ENCODE assay signal across 1 fruit fly cellular context in the genomic region with DNA sequence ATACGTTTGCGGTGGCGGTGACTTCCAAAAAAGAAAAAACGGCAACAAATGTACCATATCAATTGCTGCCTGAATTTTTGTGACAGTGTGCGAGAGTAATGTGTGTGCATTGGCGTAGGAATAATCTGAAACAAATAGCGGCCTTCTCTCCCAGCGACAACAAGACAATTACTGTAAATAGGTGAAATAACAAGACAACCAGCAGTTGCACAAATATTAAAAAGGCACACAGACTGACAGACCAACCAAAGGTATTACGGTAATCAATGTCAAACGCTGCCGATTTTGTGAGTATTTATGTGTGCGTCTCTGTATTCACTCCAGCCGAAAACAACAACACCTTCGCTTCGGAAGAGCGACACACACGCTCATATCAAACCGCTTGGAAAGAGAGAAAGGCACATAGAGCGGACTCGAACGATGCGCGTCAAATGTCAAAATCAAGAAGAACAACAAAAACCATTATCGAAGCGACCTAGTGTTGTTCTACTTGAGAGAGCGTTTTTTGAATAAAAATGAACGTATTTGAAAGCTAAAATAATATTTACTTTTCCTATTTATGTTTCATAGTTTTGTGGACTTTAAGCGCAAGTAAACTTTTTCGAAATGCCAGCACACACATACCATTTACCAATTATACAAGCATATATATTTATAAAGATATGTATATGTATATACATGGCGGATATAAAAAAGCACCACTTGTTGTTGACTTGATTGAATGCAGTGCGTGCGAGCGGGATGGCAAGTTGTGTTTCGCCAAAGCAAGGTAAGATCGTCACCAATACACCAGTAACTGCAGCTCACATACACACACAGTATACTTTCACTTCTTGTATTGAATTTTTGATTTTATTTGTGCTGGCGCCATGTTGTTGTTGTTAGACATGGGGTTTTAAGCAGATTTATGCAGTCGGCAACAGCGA.
A peak's percentile ranks its signal among the peaks of the same experiment; 100 is the strongest.
TF ChIP-seq lines count a peak whose summit lies in the region.

No protein-coding gene starts in this region.

TF ChIP-seq in whole organism, embryonic, 481 proteins besides CTCF, POLR2A, EP300 and RAD21 (continued from another document and continues in another):
- TF ChIP-seq CG6254 (GFP tag; optimal IDR thresholded peaks at IDR 0.05; lab: Kevin White, UChicago) (peak; percentile 53), CG1024 (GFP tag; IDR thresholded peaks at IDR 0.05; lab: Robert Waterston, UW) (peak; percentile 72; the same call in 1 of the 2 replicates), run (tag; optimal IDR thresholded peaks at IDR 0.05; lab: Kevin White, UChicago) (no peak), CG17186 (GFP tag; optimal IDR thresholded peaks at IDR 0.05; lab: Kevin White, UChicago) (no peak), CG8765 (GFP tag; IDR thresholded peaks at IDR 0.05; lab: Robert Waterston, UW) (no peak), tap (tag; optimal IDR thresholded peaks at IDR 0.05; lab: Kevin White, UChicago) (no peak), bigmax (GFP tag; optimal IDR thresholded peaks at IDR 0.05; lab: Kevin White, UChicago) (peak; percentile 1), pfk (GFP tag; optimal IDR thresholded peaks at IDR 0.05; lab: Kevin White, UChicago) (peak; percentile 57), CG12769 (tag; optimal IDR thresholded peaks at IDR 0.05; lab: Kevin White, UChicago) (peak; percentile 69), TFAM (GFP tag; optimal IDR thresholded peaks at IDR 0.05; lab: Kevin White, UChicago) (peak; percentile 14), CG34224 (GFP tag; IDR thresholded peaks at IDR 0.05; lab: Robert Waterston, UW; ENCODE audit: partially characterized antibody) (no peak; the same call in 2 of the 3 replicates), Chrac-16 (GFP tag; optimal IDR thresholded peaks at IDR 0.05; lab: Kevin White, UChicago) (no peak), ems (GFP tag; optimal IDR thresholded peaks at IDR 0.05; lab: Kevin White, UChicago) (peak; percentile 20), CkIIα-i1 (GFP tag; IDR thresholded peaks at IDR 0.05; lab: Robert Waterston, UW) (no peak), gt (GFP tag; IDR thresholded peaks at IDR 0.05; lab: Robert Waterston, UW) (no peak), rib (GFP tag; IDR thresholded peaks at IDR 0.05; lab: Robert Waterston, UW) (0 out of 2 replicates have a peak, but pooled peaks have one; percentile 22), CG10565 (GFP tag; optimal IDR thresholded peaks at IDR 0.05; lab: Kevin White, UChicago) (no peak), CG10267 (tag; optimal IDR thresholded peaks at IDR 0.05; lab: Kevin White, UChicago) (no peak), Hr3 (GFP tag; optimal IDR thresholded peaks at IDR 0.05; lab: Kevin White, UChicago) (no peak), CG1603 (tag; optimal IDR thresholded peaks at IDR 0.05; lab: Kevin White, UChicago) (peak; percentile 81), pita (GFP tag; optimal IDR thresholded peaks at IDR 0.05; lab: Kevin White, UChicago) (no peak), zfh1 (GFP tag; IDR thresholded peaks at IDR 0.05; lab: Robert Waterston, UW) (peak; percentile 71; the same call in 2 of the 3 replicates), Fer2 (tag; optimal IDR thresholded peaks at IDR 0.05; lab: Kevin White, UChicago) (peak; percentile 31), CG3726 (GFP tag; IDR thresholded peaks at IDR 0.05; lab: Robert Waterston, UW) (no peak; the same call in 2 of the 3 replicates), wor (GFP tag; IDR thresholded peaks at IDR 0.05; lab: Robert Waterston, UW) (no peak), hb (GFP tag; IDR thresholded peaks at IDR 0.05; lab: Robert Waterston, UW; ENCODE audit: partially characterized antibody) (no peak), Dref (GFP tag; IDR thresholded peaks at IDR 0.05; lab: Robert Waterston, UW) (no peak), CG7372 (GFP tag; IDR thresholded peaks at IDR 0.05; lab: Robert Waterston, UW) (0 out of 2 replicates have a peak, but pooled peaks have one; percentile 15), D (optimal IDR thresholded peaks at IDR 0.05; lab: Kevin White, UChicago) (peak; percentile 65), D (GFP tag; optimal IDR thresholded peaks at IDR 0.05; lab: Kevin White, UChicago) (peak; percentile 62), tin (GFP tag; optimal IDR thresholded peaks at IDR 0.05; lab: Kevin White, UChicago) (peak; percentile 12), dpn (GFP tag; optimal IDR thresholded peaks at IDR 0.05; lab: Kevin White, UChicago) (peak; percentile 34 to 68), Hmx (GFP tag; optimal IDR thresholded peaks at IDR 0.05; lab: Kevin White, UChicago) (no peak), Eip74EF (GFP tag; optimal IDR thresholded peaks at IDR 0.05; lab: Kevin White, UChicago) (peak in 1 of 2 experiments; percentile 20), dysf (GFP tag; IDR thresholded peaks at IDR 0.05; lab: Robert Waterston, UW) (peak; percentile 35; the same call in 1 of the 3 replicates), CG12744 (GFP tag; optimal IDR thresholded peaks at IDR 0.05; lab: Kevin White, UChicago) (peak; percentile 27), CG33557 (GFP tag; optimal IDR thresholded peaks at IDR 0.05; lab: Kevin White, UChicago) (peak; percentile 41), CG6654 (GFP tag; optimal IDR thresholded peaks at IDR 0.05; lab: Kevin White, UChicago) (no peak), Vsx1 (GFP tag; optimal IDR thresholded peaks at IDR 0.05; lab: Kevin White, UChicago) (peak; percentile 86), CG32532 (GFP tag; IDR thresholded peaks at IDR 0.05; lab: Robert Waterston, UW) (no peak), CG7928 (GFP tag; optimal IDR thresholded peaks at IDR 0.05; lab: Kevin White, UChicago) (no peak), CG10321 (GFP tag; IDR thresholded peaks at IDR 0.05; lab: Robert Waterston, UW) (peak; percentile 92), Side (GFP tag; optimal IDR thresholded peaks at IDR 0.05; lab: Kevin White, UChicago) (peak; percentile 74), CG17829 (tag; optimal IDR thresholded peaks at IDR 0.05; lab: Kevin White, UChicago) (peak; percentile 20), bowl (GFP tag; IDR thresholded peaks at IDR 0.05; lab: Robert Waterston, UW) (peak; percentile 17; the same call in 1 of the 2 replicates), disco-r (GFP tag; optimal IDR thresholded peaks at IDR 0.05; lab: Kevin White, UChicago) (peak; percentile 44), kay (GFP tag; optimal IDR thresholded peaks at IDR 0.05; lab: Kevin White, UChicago) (peak; percentile 70), Max (GFP tag; optimal IDR thresholded peaks at IDR 0.05; lab: Kevin White, UChicago) (peak; percentile 22), wek (GFP tag; optimal IDR thresholded peaks at IDR 0.05; lab: Kevin White, UChicago) (peak; percentile 77), trh (GFP tag; optimal IDR thresholded peaks at IDR 0.05; lab: Kevin White, UChicago) (peak; percentile 15), seq (GFP tag; IDR thresholded peaks at IDR 0.05; lab: Robert Waterston, UW) (peak; percentile 68; the same call in 1 of the 2 replicates), toy (GFP tag; IDR thresholded peaks at IDR 0.05; lab: Robert Waterston, UW) (peak; percentile 21; the same call in 1 of the 2 replicates), trem (tag; optimal IDR thresholded peaks at IDR 0.05; lab: Kevin White, UChicago) (peak; percentile 13), sna (GFP tag; IDR thresholded peaks at IDR 0.05; lab: Robert Waterston, UW; ENCODE audit: partially characterized antibody) (no peak), CG30431 (GFP tag; optimal IDR thresholded peaks at IDR 0.05; lab: Kevin White, UChicago) (no peak), ssp (GFP tag; IDR thresholded peaks at IDR 0.05; lab: Robert Waterston, UW) (no peak), CG6272 (GFP tag; IDR thresholded peaks at IDR 0.05; lab: Robert Waterston, UW) (no peak), CG11696 (GFP tag; IDR thresholded peaks at IDR 0.05; lab: Robert Waterston, UW) (peak; percentile 48), CG10147 (GFP tag; optimal IDR thresholded peaks at IDR 0.05; lab: Kevin White, UChicago) (no peak), knrl (GFP tag; IDR thresholded peaks at IDR 0.05; lab: Robert Waterston, UW; ENCODE audit: partially characterized antibody) (no peak), ham (GFP tag; IDR thresholded peaks at IDR 0.05; lab: Robert Waterston, UW) (no peak), CG15073 (GFP tag; optimal IDR thresholded peaks at IDR 0.05; lab: Kevin White, UChicago) (no peak), Ravus (GFP tag; IDR thresholded peaks at IDR 0.05; lab: Robert Waterston, UW) (no peak; the same call in 1 of the 2 replicates), CG13894 (tag; optimal IDR thresholded peaks at IDR 0.05; lab: Kevin White, UChicago) (peak; percentile 10), emc (GFP tag; optimal IDR thresholded peaks at IDR 0.05; lab: Kevin White, UChicago) (peak; percentile 32), HLH54F (GFP tag; optimal IDR thresholded peaks at IDR 0.05; lab: Kevin White, UChicago) (peak; percentile 0), nom (GFP tag; optimal IDR thresholded peaks at IDR 0.05; lab: Kevin White, UChicago) (no peak), Stat92E (GFP tag; optimal IDR thresholded peaks at IDR 0.05; lab: Kevin White, UChicago) (peak in 1 of 3 experiments; percentile 28), bsh (GFP tag; optimal IDR thresholded peaks at IDR 0.05; lab: Kevin White, UChicago) (peak in 1 of 2 experiments; percentile 77), CG2202 (tag; optimal IDR thresholded peaks at IDR 0.05; lab: Kevin White, UChicago) (peak; percentile 71), Dfd (GFP tag; optimal IDR thresholded peaks at IDR 0.05; lab: Kevin White, UChicago) (no peak), NC2α (GFP tag; optimal IDR thresholded peaks at IDR 0.05; lab: Kevin White, UChicago) (peak; percentile 12), lab (GFP tag; optimal IDR thresholded peaks at IDR 0.05; lab: Kevin White, UChicago) (peak; percentile 92), klu (GFP tag; IDR thresholded peaks at IDR 0.05; lab: Robert Waterston, UW) (no peak), Usf (GFP tag; optimal IDR thresholded peaks at IDR 0.05; lab: Kevin White, UChicago) (no peak), ro (GFP tag; IDR thresholded peaks at IDR 0.05; lab: Robert Waterston, UW) (no peak), CG14710 (tag; optimal IDR thresholded peaks at IDR 0.05; lab: Kevin White, UChicago) (peak; percentile 58), Bgb (GFP tag; IDR thresholded peaks at IDR 0.05; lab: Robert Waterston, UW; ENCODE audit: partially characterized antibody) (no peak), CG9215 (GFP tag; IDR thresholded peaks at IDR 0.05; lab: Robert Waterston, UW) (no peak), CG17912 (GFP tag; optimal IDR thresholded peaks at IDR 0.05; lab: Kevin White, UChicago) (peak; percentile 34), dati (GFP tag; IDR thresholded peaks at IDR 0.05; lab: Robert Waterston, UW) (no peak), cad (GFP tag; optimal IDR thresholded peaks at IDR 0.05; lab: Kevin White, UChicago) (no peak), gcm2 (GFP tag; optimal IDR thresholded peaks at IDR 0.05; lab: Kevin White, UChicago) (no peak), gcm (GFP tag; optimal IDR thresholded peaks at IDR 0.05; lab: Kevin White, UChicago) (peak; percentile 43), CG6791 (GFP tag; IDR thresholded peaks at IDR 0.05; lab: Robert Waterston, UW; ENCODE audit: partially characterized antibody) (no peak), CG9727 (GFP tag; optimal IDR thresholded peaks at IDR 0.05; lab: Kevin White, UChicago) (peak; percentile 66), MESR4 (GFP tag; optimal IDR thresholded peaks at IDR 0.05; lab: Kevin White, UChicago) (no peak), ttk (GFP tag; IDR thresholded peaks at IDR 0.05; lab: Robert Waterston, UW) (no peak; the same call in 1 of the 2 replicates), CG8388 (GFP tag; optimal IDR thresholded peaks at IDR 0.05; lab: Kevin White, UChicago) (peak; percentile 0), Nf-YC (tag; optimal IDR thresholded peaks at IDR 0.05; lab: Kevin White, UChicago) (peak; percentile 42), CG32767 (GFP tag; IDR thresholded peaks at IDR 0.05; lab: Robert Waterston, UW) (peak; percentile 51; the same call in 1 of the 2 replicates), amos (GFP tag; IDR thresholded peaks at IDR 0.05; lab: Robert Waterston, UW; ENCODE audit: partially characterized antibody) (no peak), HLHmδ (GFP tag; optimal IDR thresholded peaks at IDR 0.05; lab: Kevin White, UChicago) (peak; percentile 66), Dad (GFP tag; optimal IDR thresholded peaks at IDR 0.05; lab: Kevin White, UChicago) (peak; percentile 22), sc (optimal IDR thresholded peaks at IDR 0.05; lab: Kevin White, UChicago) (no peak), sc (GFP tag; optimal IDR thresholded peaks at IDR 0.05; lab: Kevin White, UChicago) (peak; percentile 54), CG17359 (tag; optimal IDR thresholded peaks at IDR 0.05; lab: Kevin White, UChicago) (peak; percentile 63), slp2 (GFP tag; optimal IDR thresholded peaks at IDR 0.05; lab: Kevin White, UChicago) (no peak), D19B (GFP tag; optimal IDR thresholded peaks at IDR 0.05; lab: Kevin White, UChicago) (no peak), CG31224 (GFP tag; IDR thresholded peaks at IDR 0.05; lab: Robert Waterston, UW) (no peak), H2.0 (GFP tag; IDR thresholded peaks at IDR 0.05; lab: Robert Waterston, UW) (peak; percentile 22; the same call in 1 of the 2 replicates), CG7271 (tag; optimal IDR thresholded peaks at IDR 0.05; lab: Kevin White, UChicago) (peak; percentile 4), CG6683 (GFP tag; optimal IDR thresholded peaks at IDR 0.05; lab: Kevin White, UChicago) (peak; percentile 65), CG8290 (GFP tag; optimal IDR thresholded peaks at IDR 0.05; lab: Kevin White, UChicago) (no peak), CG8290 (tag; optimal IDR thresholded peaks at IDR 0.05; lab: Kevin White, UChicago) (peak; percentile 66 to 91), CG15601 (tag; optimal IDR thresholded peaks at IDR 0.05; lab: Kevin White, UChicago) (peak; percentile 82), bbx (GFP tag; IDR thresholded peaks at IDR 0.05; lab: Robert Waterston, UW; ENCODE audit: partially characterized antibody) (no peak), chif (GFP tag; optimal IDR thresholded peaks at IDR 0.05; lab: Kevin White, UChicago) (peak; percentile 34 to 43), CG4328 (GFP tag; optimal IDR thresholded peaks at IDR 0.05; lab: Kevin White, UChicago) (peak; percentile 74), CG2116 (GFP tag; optimal IDR thresholded peaks at IDR 0.05; lab: Kevin White, UChicago) (peak; percentile 8), Sox100B (GFP tag; optimal IDR thresholded peaks at IDR 0.05; lab: Kevin White, UChicago) (peak; percentile 42), lmd (GFP tag; IDR thresholded peaks at IDR 0.05; lab: Robert Waterston, UW) (no peak), Dp (GFP tag; optimal IDR thresholded peaks at IDR 0.05; lab: Kevin White, UChicago) (no peak), CG2712 (tag; optimal IDR thresholded peaks at IDR 0.05; lab: Kevin White, UChicago) (peak; percentile 41), CG4707 (GFP tag; optimal IDR thresholded peaks at IDR 0.05; lab: Kevin White, UChicago) (peak; percentile 67), CG8944 (GFP tag; optimal IDR thresholded peaks at IDR 0.05; lab: Kevin White, UChicago) (peak; percentile 53), pho (GFP tag; optimal IDR thresholded peaks at IDR 0.05; lab: Kevin White, UChicago) (peak; percentile 58), YL-1 (GFP tag; optimal IDR thresholded peaks at IDR 0.05; lab: Kevin White, UChicago) (peak; percentile 17), BtbVII (GFP tag; optimal IDR thresholded peaks at IDR 0.05; lab: Kevin White, UChicago) (peak; percentile 77)
